Worm (Caenorhabditis elegans) whole organism, young adult: ENCODE data around the gene sea-2.

Source experiments
- B0019.2 ChIP-seq: fragments of 200-800 bp; sonication (Bioruptor generic); conservative IDR thresholded peaks from 2 replicates; pipeline ENCODE4 v1.3.6; 2022; ENCODE audit warnings: missing genetic modification reagents, missing genetic modification characterization, missing compliant biosample characterization
- B0261.1 ChIP-seq: sonication (generic microtip); optimal IDR thresholded peaks from 2 replicates; lab custom pipeline; 2016; ENCODE audit warnings: mild to moderate bottlenecking, missing genetic modification characterization, moderate library complexity, missing compliant biosample characterization
- F22D6.2 ChIP-seq: sonication (generic microtip); optimal IDR thresholded peaks from 2 replicates; lab custom pipeline; 2016; ENCODE audit warnings: mild to moderate bottlenecking, missing genetic modification characterization, missing compliant biosample characterization
- lin-54 ChIP-seq: fragments of 200-800 bp; sonication (Bioruptor generic); optimal IDR thresholded peaks from 2 replicates; lab custom pipeline; 2018; ENCODE audit warnings: mild to moderate bottlenecking, missing genetic modification characterization, missing compliant biosample characterization
- unc-130 ChIP-seq: sonication (generic microtip); optimal IDR thresholded peaks from 2 replicates; lab custom pipeline; 2016; ENCODE audit warnings: missing genetic modification reagents, missing genetic modification characterization, missing compliant biosample characterization

- TF ChIP-seq unc-130 (GFP tag; lab: Kevin White, UChicago): no peak
- no peak for TF ChIP-seq B0261.1 (tag; lab: Kevin White, UChicago)
- no peak for TF ChIP-seq lin-54 (GFP tag; lab: Kevin White, UChicago)
- no peak for TF ChIP-seq B0019.2 (GFP tag; lab: Robert Waterston, UW)
- no peak for TF ChIP-seq F22D6.2
Measured at ce11 chrII:3908135-3908534, 42.0 kb upstream of the sea-2 start.
